Fruit fly (Drosophila melanogaster): Measurements from ENCODE around the gene CG46462.

The CG46462 gene

DNA sequence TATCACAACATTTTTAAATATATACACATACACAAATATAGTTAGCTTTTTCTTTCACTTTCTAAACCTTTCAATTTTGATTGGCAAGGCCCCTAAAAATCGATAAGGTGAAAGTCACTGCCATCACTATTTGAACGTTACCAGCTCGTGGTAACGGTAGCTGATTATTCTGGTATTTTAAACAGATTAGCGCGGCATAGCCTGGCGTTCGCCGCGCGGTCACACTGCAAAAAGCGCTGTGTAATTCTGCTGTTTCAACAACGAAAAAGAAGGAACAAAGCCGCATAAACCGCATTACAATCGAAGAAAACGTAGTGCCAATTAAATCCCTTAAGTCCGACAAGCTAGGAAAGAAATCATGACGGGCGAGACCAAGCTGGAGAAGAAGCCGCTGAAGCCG lies 16.7 kb upstream of the CG46462 start, which contains the start of gene Rpn1:
TSS of gene Rpn1 (plus strand) at position 219 of the 400 bp plus-strand sequence.
- no peak for TF ChIP-seq psq (optimal IDR thresholded peaks at IDR 0.05)
- no peak for TF ChIP-seq Sin3A (optimal IDR thresholded peaks at IDR 0.05)
- TF ChIP-seq h (optimal IDR thresholded peaks at IDR 0.05) = no peak
- no peak for TF ChIP-seq ttk (optimal IDR thresholded peaks at IDR 0.05)
- TF ChIP-seq insv (optimal IDR thresholded peaks at IDR 0.05) = no peak
- TF ChIP-seq Myc (optimal IDR thresholded peaks at IDR 0.05) = no peak

DNA sequence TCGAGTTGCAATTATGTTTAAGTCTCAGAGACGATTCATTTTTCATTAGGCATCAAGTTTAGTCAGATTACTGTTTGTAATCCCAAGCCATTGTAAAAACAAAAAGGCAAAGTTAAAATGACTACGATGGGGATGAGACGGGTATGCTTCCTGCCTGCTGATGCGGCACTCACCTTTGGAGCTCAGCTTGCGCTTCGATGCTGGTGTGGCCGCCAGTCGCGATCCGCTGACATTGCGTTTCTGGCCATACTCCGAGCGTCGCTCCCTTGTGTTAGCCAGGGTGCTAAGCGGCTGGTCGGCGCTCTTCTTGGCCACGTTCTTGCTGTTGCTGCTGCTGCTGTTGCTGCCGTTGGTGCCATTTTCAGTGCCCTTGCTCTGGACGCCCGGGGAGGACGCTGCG lies 11.5 kb upstream of the CG46462 start:
- TF ChIP-seq h (optimal IDR thresholded peaks at IDR 0.05) = no peak
- TF ChIP-seq insv (optimal IDR thresholded peaks at IDR 0.05) = no peak
- no peak for TF ChIP-seq ttk (optimal IDR thresholded peaks at IDR 0.05)
- TF ChIP-seq psq (optimal IDR thresholded peaks at IDR 0.05) = no peak
- no peak for TF ChIP-seq Myc (optimal IDR thresholded peaks at IDR 0.05)
- no peak for TF ChIP-seq Sin3A (optimal IDR thresholded peaks at IDR 0.05)

DNA sequence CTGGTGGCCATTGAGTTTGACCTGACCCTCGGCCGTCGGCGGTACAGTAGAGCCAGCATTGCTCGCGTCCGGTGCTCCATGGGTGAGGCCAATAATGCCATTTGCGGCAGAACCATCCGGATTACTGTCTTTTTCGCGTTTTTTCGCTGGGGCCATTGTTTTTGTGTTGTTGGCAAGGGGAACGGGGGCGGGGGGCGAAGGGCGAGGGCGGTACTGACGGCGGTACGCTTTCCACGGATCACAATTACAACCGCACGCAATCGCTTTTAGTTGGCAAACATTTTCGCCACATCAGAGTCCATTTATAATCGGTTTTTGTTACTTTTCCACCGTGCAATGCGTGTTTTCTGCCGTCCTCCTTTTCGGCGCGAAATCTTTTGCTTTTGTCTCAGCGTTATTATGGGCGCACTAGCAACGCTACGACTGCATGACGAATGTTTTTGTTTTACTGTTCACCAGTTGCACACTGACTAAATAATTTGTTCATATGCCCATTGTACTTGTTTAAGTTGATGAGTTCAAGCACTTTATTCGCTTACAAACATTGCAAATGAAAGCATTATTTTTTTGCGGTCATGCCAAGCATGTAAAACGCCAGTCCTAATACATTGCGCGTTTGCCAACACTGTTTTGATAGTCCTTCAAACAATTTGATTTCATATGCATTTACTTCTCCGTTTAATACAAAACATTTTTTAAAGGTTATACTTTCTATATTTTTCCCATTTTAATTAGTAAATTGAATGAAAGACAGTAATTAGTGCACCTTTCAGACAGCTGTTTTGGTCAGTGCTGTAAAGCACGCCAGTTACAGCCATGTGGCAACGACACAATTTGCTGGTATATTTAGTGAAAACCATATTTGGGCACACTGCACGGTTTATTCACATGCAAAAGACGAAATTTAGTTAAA lies 8.4 kb upstream of the CG46462 start, which contains the start of gene Pfdn6:
TSS of gene Pfdn6 (plus strand) at position 839 of the 913 bp plus-strand sequence.
- TF ChIP-seq Sin3A (optimal IDR thresholded peaks at IDR 0.05) (no peak), ttk (optimal IDR thresholded peaks at IDR 0.05) (no peak), Myc (optimal IDR thresholded peaks at IDR 0.05) (no peak), h (optimal IDR thresholded peaks at IDR 0.05) (no peak), psq (optimal IDR thresholded peaks at IDR 0.05) (no peak), insv (optimal IDR thresholded peaks at IDR 0.05) (no peak)

DNA sequence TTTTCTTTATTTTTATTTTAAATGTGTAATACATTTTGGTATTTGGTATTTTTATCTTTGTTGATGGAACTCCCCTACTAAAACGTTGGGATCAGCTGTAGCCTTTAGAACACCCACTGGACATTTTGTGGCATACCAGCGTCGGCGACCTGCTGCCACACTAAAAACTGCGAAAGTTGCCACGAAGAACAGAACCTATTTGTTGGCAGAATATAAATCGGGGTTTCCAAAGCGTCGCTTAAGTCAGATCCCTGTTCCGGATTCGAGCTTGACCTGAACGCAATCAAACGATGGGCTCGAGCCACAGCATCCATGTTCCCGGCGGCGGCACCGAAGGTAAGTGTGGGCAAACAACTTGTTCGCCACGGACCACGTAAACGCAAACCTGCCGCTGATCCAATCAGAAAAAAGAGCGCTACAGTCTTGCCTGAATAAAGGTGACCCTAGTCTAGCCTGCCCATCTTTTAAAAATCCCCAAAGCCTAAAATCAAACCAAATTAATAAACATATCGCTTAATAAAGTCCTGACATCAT lies 6.7 kb upstream of the CG46462 start, which contains the start of gene Grasp65:
TSS of gene Grasp65 (plus strand) at position 173 of the 534 bp plus-strand sequence.
- TF ChIP-seq psq (optimal IDR thresholded peaks at IDR 0.05) = no peak
- no peak for TF ChIP-seq h (optimal IDR thresholded peaks at IDR 0.05)
- TF ChIP-seq Myc (optimal IDR thresholded peaks at IDR 0.05) = no peak
- TF ChIP-seq ttk (optimal IDR thresholded peaks at IDR 0.05) = no peak
- no peak for TF ChIP-seq Sin3A (optimal IDR thresholded peaks at IDR 0.05)
- TF ChIP-seq insv (optimal IDR thresholded peaks at IDR 0.05) = no peak

DNA sequence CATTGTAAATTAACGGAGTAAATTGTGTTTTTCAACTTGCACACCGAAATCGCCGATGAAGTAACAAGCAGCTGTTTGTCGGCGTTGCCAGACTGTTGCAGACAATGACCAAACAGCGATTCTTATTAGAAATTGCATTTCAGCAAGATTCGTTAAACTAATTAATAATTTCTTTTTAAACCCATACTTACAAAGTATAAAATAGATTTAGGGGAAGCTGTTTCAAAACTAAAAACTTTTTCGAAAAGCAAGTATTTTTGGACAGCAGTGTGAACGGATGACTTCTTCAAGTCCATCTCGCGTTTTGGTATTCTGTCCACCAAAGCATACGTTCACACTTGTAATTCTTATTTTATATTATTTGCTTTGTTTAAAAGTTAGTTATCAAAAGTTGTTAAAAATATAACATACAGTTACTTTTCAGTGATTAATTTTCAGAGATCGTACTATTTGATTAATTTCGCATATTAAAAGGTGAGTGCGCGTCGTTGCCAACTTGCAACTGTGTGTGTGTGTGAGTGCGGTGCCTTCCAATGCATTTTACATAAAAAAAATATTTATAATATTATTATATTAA lies 3.0 kb upstream of the CG46462 start, which contains the start of the genes CG8004 and RhoGDI:
TSS of gene CG8004 (minus strand) at position 74 of the 577 bp plus-strand sequence.
TSS of gene RhoGDI (plus strand) at position 309 of the 577 bp plus-strand sequence.
- TF ChIP-seq Myc (optimal IDR thresholded peaks at IDR 0.05) (no peak), Sin3A (optimal IDR thresholded peaks at IDR 0.05) (no peak), ttk (optimal IDR thresholded peaks at IDR 0.05) (no peak), psq (optimal IDR thresholded peaks at IDR 0.05) (no peak), h (optimal IDR thresholded peaks at IDR 0.05) (no peak), insv (optimal IDR thresholded peaks at IDR 0.05) (no peak)

DNA sequence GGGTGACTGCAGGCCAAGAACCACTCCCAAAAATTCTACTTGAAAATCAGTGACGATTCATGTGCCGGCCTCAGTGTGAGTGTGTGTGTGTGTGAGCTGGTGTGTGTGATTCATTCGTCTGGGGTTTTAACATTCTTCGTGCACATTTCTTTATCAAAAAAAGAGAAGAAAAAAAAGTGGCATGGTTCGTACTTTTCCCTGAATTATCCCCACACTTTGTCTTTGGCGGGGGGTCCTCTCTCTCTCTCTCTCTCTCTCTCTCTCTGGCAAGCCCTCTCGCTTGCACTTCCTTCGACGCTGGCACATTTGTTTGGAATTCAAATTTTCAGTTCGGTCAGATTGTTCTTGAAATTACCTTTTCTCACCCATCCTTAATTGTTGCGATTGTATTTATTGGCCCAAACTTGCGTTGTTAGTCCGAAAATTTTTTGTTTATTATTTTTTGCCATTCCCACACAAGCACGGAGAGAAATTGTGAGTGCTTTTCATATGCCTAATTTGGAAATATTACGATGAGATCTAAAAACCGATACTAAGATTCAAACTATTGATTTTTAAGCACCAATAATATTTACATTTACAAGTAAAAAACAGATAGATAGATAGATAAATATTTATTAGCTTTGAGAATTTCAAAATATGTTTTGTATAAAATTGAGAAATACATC lies 2.3 kb upstream of the CG46462 start:
- TF ChIP-seq insv (optimal IDR thresholded peaks at IDR 0.05) (no peak), psq (optimal IDR thresholded peaks at IDR 0.05) (no peak), h (optimal IDR thresholded peaks at IDR 0.05) (no peak), Sin3A (optimal IDR thresholded peaks at IDR 0.05) (no peak), ttk (optimal IDR thresholded peaks at IDR 0.05) (no peak), Myc (optimal IDR thresholded peaks at IDR 0.05) (no peak)

DNA sequence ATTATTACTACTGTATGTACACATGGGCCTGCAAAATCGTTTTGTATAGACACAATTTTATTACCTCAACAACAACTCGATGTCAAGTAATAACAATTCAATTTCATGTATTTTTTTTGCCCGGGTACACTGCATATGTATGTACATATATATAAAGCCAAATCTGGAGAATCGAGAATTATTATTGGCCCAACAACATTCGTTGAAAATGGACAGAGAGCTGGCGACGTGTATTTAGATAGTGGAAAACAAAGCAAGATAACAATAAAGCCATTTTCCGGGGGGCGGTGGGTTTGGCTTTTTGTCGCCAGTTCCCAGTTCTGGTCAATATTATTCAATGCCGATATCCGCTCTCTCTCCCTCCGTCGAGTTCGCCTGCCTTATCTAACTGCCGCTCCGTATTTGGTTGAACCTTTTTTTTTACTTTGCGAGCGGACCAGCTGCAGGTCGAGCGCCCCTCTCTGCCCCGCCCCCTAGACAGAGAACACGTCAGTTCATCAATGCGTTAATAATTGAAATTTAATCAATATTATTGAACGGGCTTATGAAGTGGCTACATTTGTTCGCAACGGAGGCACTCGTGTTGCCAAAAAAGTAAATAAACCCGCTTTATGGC lies 1.7 kb upstream of the CG46462 start:
- TF ChIP-seq ttk (optimal IDR thresholded peaks at IDR 0.05) (no peak), Sin3A (optimal IDR thresholded peaks at IDR 0.05) (no peak), psq (optimal IDR thresholded peaks at IDR 0.05) (no peak), Myc (optimal IDR thresholded peaks at IDR 0.05) (no peak), insv (optimal IDR thresholded peaks at IDR 0.05) (no peak), h (optimal IDR thresholded peaks at IDR 0.05) (no peak)

DNA sequence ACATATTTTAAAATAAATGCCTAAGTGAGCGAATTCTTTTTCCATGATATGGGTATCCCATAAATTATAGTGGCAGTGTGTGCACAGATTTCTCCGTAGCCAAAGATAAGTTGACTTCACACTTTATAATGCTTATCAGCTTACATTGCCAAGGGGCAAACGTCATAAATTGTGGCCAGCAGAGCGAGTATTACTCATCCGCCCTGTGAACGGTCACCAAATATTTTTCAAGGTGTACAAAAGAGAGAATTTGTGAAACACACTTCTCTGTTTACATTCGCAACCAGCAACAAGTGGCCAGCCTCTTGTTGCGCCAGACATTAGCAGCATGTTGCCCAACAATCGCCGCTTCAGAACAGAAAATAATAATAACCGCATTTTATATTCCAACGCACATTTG lies 1.4 kb downstream of the CG46462 start:
- TF ChIP-seq psq (optimal IDR thresholded peaks at IDR 0.05) (no peak), Sin3A (optimal IDR thresholded peaks at IDR 0.05) (no peak)

DNA sequence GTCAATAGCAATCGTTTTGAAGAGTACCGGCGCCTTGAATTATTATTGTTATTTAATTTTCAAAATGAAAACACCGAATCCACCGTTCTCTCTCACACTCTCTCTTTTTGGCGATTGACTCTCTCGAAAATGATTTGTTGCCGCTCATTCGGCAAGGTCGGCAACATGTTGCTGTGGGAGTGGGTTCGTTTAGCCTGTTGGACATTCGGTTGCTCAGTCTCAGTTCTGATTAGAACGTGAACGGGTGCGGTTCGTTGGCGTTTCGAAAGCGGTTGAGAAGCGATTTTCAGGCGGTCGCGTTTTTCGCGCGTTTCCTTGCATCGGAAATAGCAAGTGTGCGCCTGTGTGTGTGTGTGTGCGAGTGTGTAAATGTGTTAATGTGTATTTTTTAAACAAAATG lies 7.5 kb downstream of the CG46462 start, which contains the start of gene Ac76E:
TSS of gene Ac76E (plus strand) at position 264 of the 400 bp plus-strand sequence.
- TF ChIP-seq h (optimal IDR thresholded peaks at IDR 0.05) = no peak
- TF ChIP-seq psq (optimal IDR thresholded peaks at IDR 0.05) = no peak
- no peak for TF ChIP-seq Sin3A (optimal IDR thresholded peaks at IDR 0.05)
- no peak for TF ChIP-seq ttk (optimal IDR thresholded peaks at IDR 0.05)
- no peak for TF ChIP-seq Myc (optimal IDR thresholded peaks at IDR 0.05)
- TF ChIP-seq insv (optimal IDR thresholded peaks at IDR 0.05) = no peak

DNA sequence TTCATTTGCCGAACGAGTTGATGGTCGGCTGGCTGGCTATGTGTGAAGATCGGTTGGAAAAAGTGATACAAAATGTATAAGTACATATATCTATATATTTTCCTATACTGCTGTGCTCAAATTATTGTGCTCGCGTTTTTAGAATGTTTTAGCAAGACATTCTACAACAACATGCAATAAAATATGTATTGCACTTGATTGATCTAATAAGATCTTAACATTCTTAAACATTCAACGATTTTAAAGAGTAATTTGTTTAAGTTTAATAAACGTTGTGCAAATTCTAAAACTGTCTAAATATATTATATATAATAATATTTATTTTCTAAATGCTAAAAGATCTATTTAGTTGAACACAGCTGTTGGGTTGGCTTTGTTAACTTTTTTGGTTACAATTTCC lies 8.9 kb downstream of the CG46462 start:
- no peak for TF ChIP-seq Sin3A (optimal IDR thresholded peaks at IDR 0.05)
- TF ChIP-seq Myc (optimal IDR thresholded peaks at IDR 0.05) = no peak
- no peak for TF ChIP-seq ttk (optimal IDR thresholded peaks at IDR 0.05)
- TF ChIP-seq psq (optimal IDR thresholded peaks at IDR 0.05) = no peak
- TF ChIP-seq h (optimal IDR thresholded peaks at IDR 0.05) = no peak
- TF ChIP-seq insv (optimal IDR thresholded peaks at IDR 0.05) = no peak

DNA sequence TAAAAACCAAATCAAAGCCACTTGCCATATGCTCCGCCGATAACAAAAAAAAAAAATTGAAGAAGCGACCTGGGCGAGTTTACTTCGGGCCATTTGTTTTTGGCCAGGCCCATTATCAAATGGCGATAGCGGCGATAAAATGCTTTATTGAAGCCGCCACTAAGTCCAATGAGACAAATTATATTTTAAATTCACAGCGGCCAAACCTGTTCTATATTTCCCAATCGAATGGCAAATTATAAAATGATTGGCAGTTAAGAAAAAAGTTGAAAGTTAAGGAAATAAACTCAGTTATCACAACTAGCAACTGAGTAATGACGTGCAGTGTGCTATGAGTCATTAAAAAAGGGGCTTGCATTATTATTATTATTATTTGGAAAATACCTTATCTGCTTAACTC lies 9.7 kb downstream of the CG46462 start:
- TF ChIP-seq psq (optimal IDR thresholded peaks at IDR 0.05) = no peak
- no peak for TF ChIP-seq Myc (optimal IDR thresholded peaks at IDR 0.05)
- no peak for TF ChIP-seq h (optimal IDR thresholded peaks at IDR 0.05)
- no peak for TF ChIP-seq insv (optimal IDR thresholded peaks at IDR 0.05)
- TF ChIP-seq Sin3A (optimal IDR thresholded peaks at IDR 0.05) = no peak
- TF ChIP-seq ttk (optimal IDR thresholded peaks at IDR 0.05) = no peak

All from Kc167 (cell line).